Fruit fly (Drosophila melanogaster) whole organism, embryonic: Measurements from ENCODE around the gene FipoQ.

Source experiments
- CG12769 ChIP-seq: fragments of 200-800 bp; sonication (Bioruptor generic); optimal IDR thresholded peaks from 2 replicates; lab custom pipeline; 2019; ENCODE audit warnings: missing biosample characterization, mild to moderate bottlenecking, missing genetic modification characterization, moderate library complexity
- CG3847 ChIP-seq: fragments of 200-800 bp; sonication (Bioruptor generic); IDR thresholded peaks from 2 replicates; pipeline ENCODE4 v1.3.6; 2022; ENCODE audit warnings: missing biosample characterization, missing genetic modification characterization
- Fer1 ChIP-seq: fragments of 200-800 bp; sonication (Bioruptor generic); optimal IDR thresholded peaks from 2 replicates; lab custom pipeline; 2017; ENCODE audit warnings: missing biosample characterization, mild to moderate bottlenecking, missing genetic modification characterization
- nau ChIP-seq: fragments of 200-800 bp; sonication (Bioruptor generic); optimal IDR thresholded peaks from 3 replicates; lab custom pipeline; 2017; ENCODE audit warnings: missing biosample characterization, mild to moderate bottlenecking, missing genetic modification characterization, missing genetic modification reagents
- vnd ChIP-seq: fragments of 200-800 bp; sonication (Bioruptor generic); IDR thresholded peaks from 3 replicates; pipeline ENCODE4 v1.3.6; 2022; ENCODE audit warnings: missing biosample characterization, missing genetic modification characterization; ENCODE audit not compliant: partially characterized antibody

- no peak for TF ChIP-seq CG3847 (GFP tag; lab: Robert Waterston, UW)
- no peak for TF ChIP-seq CG12769
- TF ChIP-seq Fer1, result no peak
- no peak for TF ChIP-seq vnd (GFP tag; lab: Robert Waterston, UW)
- no peak for TF ChIP-seq nau (GFP tag; lab: Kevin White, UChicago)
Measured at dm6 chr3R:29523978-29524775, 29.6 kb downstream of the FipoQ start.
